Worm (Caenorhabditis elegans): ENCODE measurements around the gene rpa-1.

DNA sequence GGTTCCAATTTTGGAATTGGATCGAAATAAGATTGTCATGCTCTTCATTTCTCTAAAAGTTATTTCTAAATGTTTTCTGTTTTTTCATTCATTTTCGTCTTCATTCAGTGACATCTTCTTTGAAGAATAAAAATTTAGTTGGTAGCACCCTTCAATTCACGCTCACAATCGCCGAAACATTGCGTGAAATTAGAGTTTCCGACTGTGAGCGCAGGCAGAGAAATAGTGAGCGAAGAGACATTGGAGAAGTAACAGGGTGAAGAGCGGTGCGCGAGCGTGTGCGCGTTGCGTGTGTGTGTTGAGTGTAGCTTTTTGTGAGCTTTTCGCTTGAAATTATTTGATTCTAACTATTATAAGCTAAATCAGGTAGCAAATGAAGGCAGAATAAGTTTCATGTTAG lies 5.0 kb downstream of the rpa-1 start:
- TF ChIP-seq mab-5 (tag; optimal IDR thresholded peaks at IDR 0.05) (no peak), nhr-28 (tag; optimal IDR thresholded peaks at IDR 0.05) (no peak), unc-62 (GFP tag; optimal IDR thresholded peaks at IDR 0.05) (no peak), elt-3 (tag; optimal IDR thresholded peaks at IDR 0.05) (no peak), nhr-237 (tag; optimal IDR thresholded peaks at IDR 0.05) (no peak), hlh-1 (tag; optimal IDR thresholded peaks at IDR 0.05) (no peak), mep-1 (tag; optimal IDR thresholded peaks at IDR 0.05) (peak; percentile 41)

Data from whole organism, mixed stage, embryonic.